Fruit fly (Drosophila melanogaster): ENCODE results near the gene Rhau.
A peak's percentile ranks its signal among the peaks of the same experiment; 100 is the strongest.

The Rhau gene

dm6 chr2L:20757808-20758187, at the start of gene Rhau, which contains the start of gene dia:
Gene Rhau, minus strand, starts transcription at chr2L:20757985.
Gene dia, plus strand, starts transcription at chr2L:20758144.
- TF ChIP-seq hth (optimal IDR thresholded peaks at IDR 0.05): no peak
- TF ChIP-seq Gug (GFP tag; IDR thresholded peaks at IDR 0.05): no peak
- TF ChIP-seq fd3F (GFP tag; optimal IDR thresholded peaks at IDR 0.05): peak; percentile 30
- no peak for TF ChIP-seq repo (GFP tag; optimal IDR thresholded peaks at IDR 0.05)
- TF ChIP-seq CG4424 (GFP tag; optimal IDR thresholded peaks at IDR 0.05): peak; percentile 4
- TF ChIP-seq Nf-YB (GFP tag; optimal IDR thresholded peaks at IDR 0.05): no peak
- TF ChIP-seq NfI (GFP tag; optimal IDR thresholded peaks at IDR 0.05): peak; percentile 29
- TF ChIP-seq Rx (GFP tag; IDR thresholded peaks at IDR 0.05): no peak
- peak; percentile 24; the same call in 1 of the 3 replicates for TF ChIP-seq knrl (GFP tag; IDR thresholded peaks at IDR 0.05; ENCODE audit: partially characterized antibody)
- no peak for TF ChIP-seq zfh2 (GFP tag; optimal IDR thresholded peaks at IDR 0.05)
- no peak for TF ChIP-seq crol (GFP tag; IDR thresholded peaks at IDR 0.05)
- TF ChIP-seq CG9932 (GFP tag; IDR thresholded peaks at IDR 0.05): peak; percentile 6; the same call in 1 of the 2 replicates
- TF ChIP-seq bsh (GFP tag; optimal IDR thresholded peaks at IDR 0.05): no peak
- peak; percentile 45 for TF ChIP-seq CG9817 (tag; optimal IDR thresholded peaks at IDR 0.05)
- TF ChIP-seq sug (tag; optimal IDR thresholded peaks at IDR 0.05): peak; percentile 29
- TF ChIP-seq CG11695 (GFP tag; IDR thresholded peaks at IDR 0.05): no peak
- TF ChIP-seq CG9215 (GFP tag; IDR thresholded peaks at IDR 0.05): no peak
- TF ChIP-seq ash1 (GFP tag; optimal IDR thresholded peaks at IDR 0.05): no peak
- peak; percentile 28; the same call in 1 of the 2 replicates for TF ChIP-seq Scr (GFP tag; IDR thresholded peaks at IDR 0.05; ENCODE audit: partially characterized antibody)
- TF ChIP-seq sisA (GFP tag; IDR thresholded peaks at IDR 0.05): no peak
- peak; percentile 71 for TF ChIP-seq phol (tag; optimal IDR thresholded peaks at IDR 0.05)
- no peak for TF ChIP-seq slou (GFP tag; optimal IDR thresholded peaks at IDR 0.05)
- 0 out of 2 replicates have a peak, but pooled peaks have one; percentile 14 for TF ChIP-seq al (GFP tag; IDR thresholded peaks at IDR 0.05)
- no peak for TF ChIP-seq Bgb (GFP tag; IDR thresholded peaks at IDR 0.05; ENCODE audit: partially characterized antibody)
- TF ChIP-seq Lpt (GFP tag; optimal IDR thresholded peaks at IDR 0.05): no peak
- no peak for TF ChIP-seq ci (GFP tag; IDR thresholded peaks at IDR 0.05)
- TF ChIP-seq CG6813 (GFP tag; optimal IDR thresholded peaks at IDR 0.05): no peak
- TF ChIP-seq Neu2 (GFP tag; optimal IDR thresholded peaks at IDR 0.05; ENCODE audit: borderline replicate concordance): no peak
- TF ChIP-seq CG18262 (tag; optimal IDR thresholded peaks at IDR 0.05): peak; percentile 38
- no peak for TF ChIP-seq Blimp-1 (GFP tag; optimal IDR thresholded peaks at IDR 0.05)
- TF ChIP-seq BEAF-32 (GFP tag; optimal IDR thresholded peaks at IDR 0.05): peak; percentile 57
- peak; percentile 46 for TF ChIP-seq Xbp1 (GFP tag; optimal IDR thresholded peaks at IDR 0.05)
- peak; percentile 8 for TF ChIP-seq HLH54F (GFP tag; optimal IDR thresholded peaks at IDR 0.05)
- TF ChIP-seq Ets65A (GFP tag): no peak
- TF ChIP-seq CG17361 (GFP tag; IDR thresholded peaks at IDR 0.05): no peak; the same call in 2 of the 3 replicates
- no peak for TF ChIP-seq CG3407 (GFP tag; optimal IDR thresholded peaks at IDR 0.05)
- TF ChIP-seq Dek (tag; optimal IDR thresholded peaks at IDR 0.05): no peak
- TF ChIP-seq nau (GFP tag; optimal IDR thresholded peaks at IDR 0.05): no peak
- no peak for TF ChIP-seq Antp (GFP tag; optimal IDR thresholded peaks at IDR 0.05)
- no peak for TF ChIP-seq Xrp1 (GFP tag; IDR thresholded peaks at IDR 0.05)
- TF ChIP-seq Lhr (GFP tag; optimal IDR thresholded peaks at IDR 0.05): peak; percentile 93
- TF ChIP-seq Fer2 (tag; optimal IDR thresholded peaks at IDR 0.05): no peak
- peak; percentile 50 for TF ChIP-seq CG30020 (tag; optimal IDR thresholded peaks at IDR 0.05)
- TF ChIP-seq CG17359 (tag; optimal IDR thresholded peaks at IDR 0.05): no peak
- TF ChIP-seq CG3995 (GFP tag; optimal IDR thresholded peaks at IDR 0.05): peak; percentile 68
- TF ChIP-seq Atf-2 (GFP tag; optimal IDR thresholded peaks at IDR 0.05): no peak
- peak; percentile 14 for TF ChIP-seq az2 (GFP tag; optimal IDR thresholded peaks at IDR 0.05)
- peak; percentile 44 for TF ChIP-seq lilli (GFP tag; optimal IDR thresholded peaks at IDR 0.05)
- TF ChIP-seq HLHmδ (GFP tag; optimal IDR thresholded peaks at IDR 0.05): no peak
- TF ChIP-seq CG15601 (tag; optimal IDR thresholded peaks at IDR 0.05): peak; percentile 62
- TF ChIP-seq Mad (GFP tag; optimal IDR thresholded peaks at IDR 0.05): no peak

Measured in whole organism, embryonic.